Worm (Caenorhabditis elegans) whole organism, L4 larva: Measurements from ENCODE around the gene sre-29.

Experiments used
- F49E8.2 ChIP-seq: sonication (generic microtip); optimal IDR thresholded peaks from 2 replicates; lab custom pipeline; 2016; ENCODE audit warnings: missing compliant biosample characterization, mild to moderate bottlenecking, missing genetic modification characterization, borderline replicate concordance
- ZK337.2 ChIP-seq: fragments of 200-800 bp; sonication (Bioruptor generic); IDR thresholded peaks from 2 replicates; pipeline ENCODE4 v1.3.6; 2022; ENCODE audit warnings: missing genetic modification reagents, missing genetic modification characterization, missing compliant biosample characterization
- fos-1 ChIP-seq: fragments of 150-350 bp; optimal IDR thresholded peaks from 2 replicates; lab custom pipeline; 2014; ENCODE audit warnings: missing biosample characterization, missing genetic modification characterization
- nhr-25 ChIP-seq: sonication (generic microtip); optimal IDR thresholded peaks from 2 replicates; lab custom pipeline; 2017; ENCODE audit warnings: missing genetic modification characterization, mild to moderate bottlenecking, missing compliant biosample characterization, antibody characterized with exemption, moderate library complexity, borderline replicate concordance; ENCODE audit not compliant: insufficient read depth
- tra-1 ChIP-seq: fragments of 200-800 bp; sonication (Bioruptor generic); IDR thresholded peaks from 2 replicates; pipeline ENCODE4 v1.3.6; 2022; ENCODE audit warnings: missing genetic modification reagents, missing genetic modification characterization, missing compliant biosample characterization
- unc-39 ChIP-seq: sonication (generic microtip); optimal IDR thresholded peaks from 2 replicates; lab custom pipeline; 2017; ENCODE audit warnings: missing biosample characterization, missing genetic modification characterization

ce11 chrII:12352115-12352514 is 49.6 kb downstream of the sre-29 start, which contains the start of gene ras-1:
- peak; percentile 62; the same call in 1 of the 2 replicates for TF ChIP-seq tra-1
- no peak for TF ChIP-seq fos-1 (tag; lab: Kevin White, UChicago)
- TF ChIP-seq ZK337.2 (GFP tag; lab: Robert Waterston, UW) = no peak
- no peak for TF ChIP-seq unc-39
- TF ChIP-seq F49E8.2 (tag; lab: Kevin White, UChicago) = no peak
- no peak for TF ChIP-seq nhr-25 (tag; lab: Kevin White, UChicago)
